Fruit fly (Drosophila melanogaster) whole organism: ENCODE results near the gene CG32727.

Experiments
- CG8478 ChIP-seq: fragments of >200 bp; optimal IDR thresholded peaks from 2 replicates; lab custom pipeline; 2018; ENCODE audit warnings: inconsistent platforms
- psq ChIP-seq: fragments of >200 bp; optimal IDR thresholded peaks from 2 replicates; lab custom pipeline; 2017

DNA sequence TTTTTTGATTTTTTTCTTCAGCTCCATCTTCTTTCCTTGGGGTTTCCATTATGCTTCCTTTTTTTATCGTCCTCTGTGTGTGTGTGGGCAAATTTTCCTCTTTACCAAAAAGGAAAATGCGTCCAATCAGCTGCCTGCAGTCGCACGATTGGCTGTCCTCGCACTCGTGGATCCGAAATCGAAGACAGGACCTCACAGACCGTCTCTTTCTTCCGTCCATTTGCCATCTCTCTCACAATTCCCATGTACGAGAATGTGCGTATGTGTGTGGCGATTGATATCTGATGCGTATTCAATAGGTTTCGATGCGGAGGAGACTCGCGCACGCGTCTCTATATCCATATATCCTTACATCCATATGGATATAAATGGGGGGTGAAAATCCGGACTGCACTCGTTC, 38.6 kb upstream of the CG32727 start:
- TF ChIP-seq psq (lab: Kevin White, UChicago) (no peak), CG8478 (lab: Kevin White, UChicago) (no peak)
